Worm (Caenorhabditis elegans): ENCODE data around the gene pitr-4.

ce11 chrV:9702755-9703154, 41.3 kb upstream of the pitr-4 start, which contains the start of gene xbx-6:
- TF ChIP-seq rpc-1 (optimal IDR thresholded peaks at IDR 0.05) (no peak), rpc-1 (tag; optimal IDR thresholded peaks at IDR 0.05) (no peak), egl-44 (GFP tag; IDR thresholded peaks at IDR 0.05) (no peak), unc-62 (GFP tag; optimal IDR thresholded peaks at IDR 0.05) (no peak), Y79H2A.3 (GFP tag; conservative IDR thresholded peaks at IDR 0.05) (no peak), ceh-91 (GFP tag; IDR thresholded peaks at IDR 0.05) (no peak), ceh-79 (tag; optimal IDR thresholded peaks at IDR 0.05) (no peak), zim-3 (tag; optimal IDR thresholded peaks at IDR 0.05) (no peak), ets-4 (GFP tag; optimal IDR thresholded peaks at IDR 0.05) (no peak), xnd-1 (tag; optimal IDR thresholded peaks at IDR 0.05) (no peak), lir-1 (GFP tag; conservative IDR thresholded peaks at IDR 0.05) (no peak)

All from whole organism, young adult.